Worm (Caenorhabditis elegans) whole organism, L4 larva: Measurements from ENCODE around the gene mtm-6.

Experiments used
- F10B5.3 ChIP-seq: sonication (generic microtip); optimal IDR thresholded peaks from 2 replicates; lab custom pipeline; 2016; ENCODE audit warnings: mild to moderate bottlenecking, missing genetic modification characterization, missing compliant biosample characterization
- F26F4.8 ChIP-seq: fragments of 200-800 bp; sonication (Bioruptor generic); conservative IDR thresholded peaks from 2 replicates; pipeline ENCODE4 v1.3.6; 2022; ENCODE audit warnings: missing genetic modification characterization, missing compliant biosample characterization
- F37D6.2 ChIP-seq: sonication (generic microtip); optimal IDR thresholded peaks from 2 replicates; lab custom pipeline; 2016; ENCODE audit warnings: mild to moderate bottlenecking, missing genetic modification characterization, missing compliant biosample characterization
- F49E8.2 ChIP-seq: sonication (generic microtip); optimal IDR thresholded peaks from 2 replicates; lab custom pipeline; 2016; ENCODE audit warnings: missing compliant biosample characterization, mild to moderate bottlenecking, missing genetic modification characterization, borderline replicate concordance
- Y105C5A.15 ChIP-seq: fragments of 200-800 bp; sonication (Bioruptor generic); IDR thresholded peaks from 2 replicates; pipeline ENCODE4 v1.3.6; 2022; ENCODE audit warnings: missing genetic modification characterization, missing compliant biosample characterization
- Y48G9A.11 ChIP-seq: fragments of 200-800 bp; sonication (Bioruptor generic); IDR thresholded peaks from 2 replicates; pipeline ENCODE4 v1.3.6; 2022; ENCODE audit warnings: missing genetic modification reagents, missing genetic modification characterization, missing compliant biosample characterization
- ZK546.5 ChIP-seq, 2 experiments: sonication (generic microtip); optimal IDR thresholded peaks; 2 replicates each; lab custom pipeline; 2017; ENCODE audit warnings: missing biosample characterization in 2 of 2, missing genetic modification characterization in 2 of 2
- aha-1 ChIP-seq: fragments of 150-350 bp; peaks from one replicate; lab custom pipeline; 2014; ENCODE audit warnings: missing biosample characterization, missing genetic modification characterization
- ama-1 ChIP-seq: fragments of 150-350 bp; optimal IDR thresholded peaks from 2 replicates; lab custom pipeline; 2014; ENCODE audit warnings: inconsistent platforms, mixed read lengths
- arid-1 ChIP-seq: fragments of 200-800 bp; sonication (Bioruptor generic); conservative IDR thresholded peaks from 2 replicates; pipeline ENCODE4 v1.3.6; 2022; ENCODE audit warnings: missing genetic modification reagents, missing genetic modification characterization, missing compliant biosample characterization
- ceh-20 ChIP-seq: fragments of 200-800 bp; sonication (Bioruptor generic); IDR thresholded peaks from 2 replicates; pipeline ENCODE4 v1.3.6; 2022; ENCODE audit warnings: missing genetic modification reagents, missing genetic modification characterization, missing compliant biosample characterization
- ceh-28 ChIP-seq: fragments of 150-350 bp; optimal IDR thresholded peaks from 2 replicates; lab custom pipeline; 2014; ENCODE audit warnings: missing biosample characterization, missing genetic modification reagents, missing genetic modification characterization
- ces-1 ChIP-seq: fragments of 150-350 bp; sonication (generic microtip); optimal IDR thresholded peaks from 4 replicates; lab custom pipeline; 2014; ENCODE audit warnings: missing biosample characterization, missing genetic modification reagents, missing genetic modification characterization
- cey-2 ChIP-seq: sonication (generic microtip); optimal IDR thresholded peaks from 3 replicates; lab custom pipeline; 2017; ENCODE audit warnings: missing genetic modification characterization, mild to moderate bottlenecking, missing compliant biosample characterization, antibody characterized with exemption, borderline replicate concordance; ENCODE audit not compliant: insufficient read depth
- ctbp-1 ChIP-seq: fragments of 200-800 bp; sonication (Bioruptor generic); IDR thresholded peaks from 2 replicates; pipeline ENCODE4 v1.3.6; 2022; ENCODE audit warnings: missing genetic modification reagents, missing genetic modification characterization, missing compliant biosample characterization
- dmd-6 ChIP-seq: fragments of 200-800 bp; sonication (Bioruptor generic); IDR thresholded peaks from 2 replicates; pipeline ENCODE4 v1.3.6; 2022; ENCODE audit warnings: missing genetic modification reagents, missing genetic modification characterization, missing compliant biosample characterization
- dmd-9 ChIP-seq: fragments of 200-800 bp; sonication (Bioruptor generic); IDR thresholded peaks from 2 replicates; pipeline ENCODE4 v1.3.6; 2022; ENCODE audit warnings: missing genetic modification reagents, missing genetic modification characterization, missing compliant biosample characterization
- dpl-1 ChIP-seq: fragments of 150-350 bp; optimal IDR thresholded peaks from 2 replicates; lab custom pipeline; 2014; ENCODE audit warnings: missing biosample characterization, missing genetic modification reagents, missing genetic modification characterization
- dve-1 ChIP-seq: sonication (generic microtip); optimal IDR thresholded peaks from 2 replicates; lab custom pipeline; 2017; ENCODE audit warnings: antibody characterized with exemption, mild to moderate bottlenecking, missing genetic modification characterization, missing compliant biosample characterization; ENCODE audit not compliant: insufficient read depth
- egl-43 ChIP-seq: fragments of 200-800 bp; sonication (Bioruptor generic); IDR thresholded peaks from 2 replicates; pipeline ENCODE4 v1.3.6; 2022; ENCODE audit warnings: missing genetic modification reagents, missing genetic modification characterization, missing compliant biosample characterization
- gei-8 ChIP-seq: fragments of 200-800 bp; sonication (Bioruptor generic); optimal IDR thresholded peaks from 2 replicates; lab custom pipeline; 2018; ENCODE audit warnings: mild to moderate bottlenecking, missing genetic modification characterization, missing compliant biosample characterization
- hif-1 ChIP-seq, 2 experiments: sonication (generic microtip); optimal IDR thresholded peaks; 2 replicates each; lab custom pipeline; 2016 to 2017; ENCODE audit warnings: missing compliant biosample characterization in 2 of 2, missing genetic modification characterization in 2 of 2, missing genetic modification reagents in 2 of 2, missing genotype in 2 of 2, mild to moderate bottlenecking in 1 of 2
- hlh-30 ChIP-seq: sonication (generic microtip); optimal IDR thresholded peaks from 2 replicates; lab custom pipeline; 2017; ENCODE audit warnings: antibody characterized with exemption, mild to moderate bottlenecking, missing genetic modification characterization, missing compliant biosample characterization; ENCODE audit not compliant: insufficient read depth
- hmg-1.1 ChIP-seq: fragments of 200-800 bp; sonication (Bioruptor generic); IDR thresholded peaks from 2 replicates; pipeline ENCODE4 v1.3.6; 2022; ENCODE audit warnings: missing genetic modification reagents, missing genetic modification characterization, missing compliant biosample characterization
- lin-15B ChIP-seq: fragments of 150-350 bp; sonication (generic microtip); optimal IDR thresholded peaks from 3 replicates; lab custom pipeline; 2014; ENCODE audit warnings: missing biosample characterization, missing genetic modification characterization
- lsy-2 ChIP-seq, 2 experiments: fragments of 150-350 bp in 1 of 2; sonication (generic microtip) in 1 of 2; optimal IDR thresholded peaks; 2 replicates each; lab custom pipeline; 2014 to 2017; ENCODE audit warnings: missing biosample characterization in 2 of 2, missing genetic modification characterization in 2 of 2
- madf-5 ChIP-seq, 2 experiments: fragments of 200-800 bp; sonication (Bioruptor generic); IDR thresholded peaks; 2 replicates each; pipeline ENCODE4 v1.3.6; 2022; ENCODE audit warnings: missing compliant biosample characterization in 2 of 2, missing genetic modification characterization in 2 of 2
- mdt-29 ChIP-seq: fragments of 200-800 bp; sonication (Bioruptor generic); IDR thresholded peaks from 2 replicates; pipeline ENCODE4 v1.3.6; 2022; ENCODE audit warnings: missing genetic modification reagents, missing genetic modification characterization, missing compliant biosample characterization
- mep-1 ChIP-seq: fragments of 150-350 bp; sonication (generic microtip); optimal IDR thresholded peaks from 3 replicates; lab custom pipeline; 2014; ENCODE audit warnings: missing biosample characterization, missing genetic modification characterization
- mes-2 ChIP-seq: sonication (generic microtip); optimal IDR thresholded peaks from 2 replicates; lab custom pipeline; 2016; ENCODE audit warnings: missing genotype, mild to moderate bottlenecking, missing genetic modification characterization, missing compliant biosample characterization; ENCODE audit not compliant: poor library complexity, severe bottlenecking
- nhr-10 ChIP-seq: fragments of 150-350 bp; optimal IDR thresholded peaks from 2 replicates; lab custom pipeline; 2014; ENCODE audit warnings: missing biosample characterization, missing genetic modification characterization
- nhr-11 ChIP-seq: fragments of 150-350 bp; optimal IDR thresholded peaks from 2 replicates; lab custom pipeline; 2014; ENCODE audit warnings: missing biosample characterization, missing genetic modification characterization
- nhr-28 ChIP-seq: fragments of 150-350 bp; optimal IDR thresholded peaks from 2 replicates; lab custom pipeline; 2014; ENCODE audit warnings: missing biosample characterization, missing genetic modification characterization
- nhr-42 ChIP-seq: fragments of 200-800 bp; sonication (Bioruptor generic); IDR thresholded peaks from 2 replicates; pipeline ENCODE4 v1.3.6; 2022; ENCODE audit warnings: missing genetic modification characterization, missing compliant biosample characterization
- nhr-77 ChIP-seq: fragments of 150-350 bp; optimal IDR thresholded peaks from 2 replicates; lab custom pipeline; 2014; ENCODE audit warnings: missing biosample characterization, missing genetic modification characterization
- pha-4 ChIP-seq, 2 experiments: fragments of 150-350 bp in 1 of 2; fragments of 200-800 bp in 1 of 2; sonication (Bioruptor generic) in 1 of 2; IDR thresholded peaks in 1 of 2; optimal IDR thresholded peaks in 1 of 2; 2 replicates each; pipeline versions ENCODE4 v1.3.6 to Lab custom; 2014 to 2022; ENCODE audit warnings: missing genetic modification characterization in 2 of 2, missing genetic modification reagents in 2 of 2, missing biosample characterization in 1 of 2, missing compliant biosample characterization in 1 of 2
- php-3 ChIP-seq: fragments of 200-800 bp; sonication (Bioruptor generic); IDR thresholded peaks from 2 replicates; pipeline ENCODE4 v1.3.6; 2022; ENCODE audit warnings: missing genetic modification reagents, missing genetic modification characterization, missing compliant biosample characterization
- set-16 ChIP-seq: fragments of 200-800 bp; sonication (Bioruptor generic); IDR thresholded peaks from 2 replicates; pipeline ENCODE4 v1.3.6; 2022; ENCODE audit warnings: missing genetic modification reagents, missing genetic modification characterization, missing compliant biosample characterization
- snpc-4 ChIP-seq: fragments of 150-350 bp; optimal IDR thresholded peaks from 2 replicates; lab custom pipeline; 2014; ENCODE audit warnings: missing biosample characterization, missing genetic modification characterization
- tag-97 ChIP-seq: fragments of 200-800 bp; sonication (Bioruptor generic); IDR thresholded peaks from 2 replicates; pipeline ENCODE4 v1.3.6; 2022; ENCODE audit warnings: missing genetic modification characterization, missing compliant biosample characterization
- unc-62 ChIP-seq, 3 experiments: fragments of 150-350 bp in 1 of 3; sonication (generic microtip); optimal IDR thresholded peaks in 2 of 3; peaks in 1 of 3; 1 replicate in 1 of 3; 2 replicates in 2 of 3; lab custom pipeline; 2014 to 2017; ENCODE audit warnings: missing biosample characterization in 3 of 3, missing genetic modification characterization in 3 of 3, missing genetic modification reagents in 3 of 3, missing genotype in 1 of 3
- zip-2 ChIP-seq: fragments of 150-350 bp; optimal IDR thresholded peaks from 2 replicates; lab custom pipeline; 2014; ENCODE audit warnings: missing biosample characterization, missing genetic modification characterization
- ztf-11 ChIP-seq: fragments of 150-350 bp; optimal IDR thresholded peaks from 2 replicates; lab custom pipeline; 2014; ENCODE audit warnings: missing biosample characterization, missing genetic modification characterization

mtm-6 gene

ce11 chrIII:13377249-13377648, 30.4 kb downstream of the mtm-6 start (continued):
- 0 out of 2 replicates have a peak, but pooled peaks have one; percentile 25 for TF ChIP-seq ctbp-1 (GFP tag; lab: Robert Waterston, UW)
- no peak for TF ChIP-seq ceh-28
- TF ChIP-seq egl-43 (GFP tag; lab: Robert Waterston, UW): 0 out of 2 replicates have a peak, but pooled peaks have one; percentile 63
- peak; percentile 50 for TF ChIP-seq mes-2 (tag; lab: Kevin White, UChicago)
- peak; percentile 70 for TF ChIP-seq dmd-6
- peak; percentile 54 for TF ChIP-seq set-16 (GFP tag; lab: Robert Waterston, UW)
- TF ChIP-seq lsy-2 (tag; optimal IDR thresholded peaks at IDR 0.05; lab: Kevin White, UChicago): peak in 1 of 2 experiments; percentile 55
- TF ChIP-seq ztf-11 (tag; lab: Kevin White, UChicago): no peak
- TF ChIP-seq dve-1: peak; percentile 55
- TF ChIP-seq mdt-29 (GFP tag; lab: Robert Waterston, UW): no peak
- no peak for TF ChIP-seq F26F4.8
- TF ChIP-seq pha-4 (GFP tag; IDR thresholded peaks at IDR 0.05; lab: Robert Waterston, UW): peak; percentile 36; the same call in 1 of the 2 replicates
- no peak for TF ChIP-seq pha-4 (tag; optimal IDR thresholded peaks at IDR 0.05; lab: Kevin White, UChicago)
- TF ChIP-seq nhr-10 (tag; lab: Kevin White, UChicago): no peak
- TF ChIP-seq nhr-28 (tag; lab: Kevin White, UChicago): peak; percentile 55
- no peak for TF ChIP-seq gei-8 (GFP tag; lab: Kevin White, UChicago)
- TF ChIP-seq lin-15B (tag; lab: Kevin White, UChicago): no peak
- no peak for TF ChIP-seq arid-1 (GFP tag; lab: Robert Waterston, UW)
- TF ChIP-seq hmg-1.1: peak; percentile 70
- no peak for TF ChIP-seq unc-62 (GFP tag; optimal IDR thresholded peaks at IDR 0.05 in 1 of 2; lab: Kevin White, UChicago)
- no peak for TF ChIP-seq unc-62 (tag; optimal IDR thresholded peaks at IDR 0.05; lab: Kevin White, UChicago)
- no peak for TF ChIP-seq snpc-4 (tag; lab: Kevin White, UChicago)
- peak; percentile 75 for TF ChIP-seq hlh-30 (tag; lab: Kevin White, UChicago)
- peak in 1 of 2 experiments; percentile 55 for TF ChIP-seq hif-1 (tag; optimal IDR thresholded peaks at IDR 0.05; lab: Kevin White, UChicago)
- peak; percentile 51 for TF ChIP-seq nhr-77 (tag; lab: Kevin White, UChicago)
- TF ChIP-seq php-3 (GFP tag; lab: Robert Waterston, UW): 0 out of 2 replicates have a peak, but pooled peaks have one; percentile 48
- TF ChIP-seq, all 104 proteins: peak for 24

ce11 chrIII:13378242-13378641, 31.4 kb downstream of the mtm-6 start, which contains the start of gene T03F6.10:
Gene T03F6.10 (minus strand): TSS chrIII:13378342.
- TF ChIP-seq F26F4.8 (no peak), cey-2 (tag; lab: Kevin White, UChicago) (no peak), aha-1 (peak; percentile 44), unc-62 (GFP tag; optimal IDR thresholded peaks at IDR 0.05 in 1 of 2; lab: Kevin White, UChicago) (no peak), unc-62 (tag; optimal IDR thresholded peaks at IDR 0.05; lab: Kevin White, UChicago) (no peak), ZK546.5 (tag; optimal IDR thresholded peaks at IDR 0.05; lab: Kevin White, UChicago) (no peak), nhr-11 (no peak)

- TF ChIP-seq F10B5.3 (tag; lab: Kevin White, UChicago) (no peak), tag-97 (GFP tag; lab: Robert Waterston, UW) (no peak), Y48G9A.11 (GFP tag; lab: Robert Waterston, UW) (no peak), madf-5 (GFP tag; IDR thresholded peaks at IDR 0.05; lab: Robert Waterston, UW) (no peak), F37D6.2 (tag; lab: Kevin White, UChicago) (no peak), dmd-9 (GFP tag; lab: Robert Waterston, UW) (no peak), nhr-42 (GFP tag; lab: Robert Waterston, UW) (no peak), ama-1 (no peak), zip-2 (tag; lab: Kevin White, UChicago) (no peak), dpl-1 (GFP tag; lab: Kevin White, UChicago) (no peak), Y105C5A.15 (GFP tag; lab: Robert Waterston, UW) (no peak), ces-1 (no peak), ceh-20 (GFP tag; lab: Robert Waterston, UW) (no peak), nhr-28 (tag; lab: Kevin White, UChicago) (no peak), F49E8.2 (tag; lab: Kevin White, UChicago) (no peak), mep-1 (tag; lab: Kevin White, UChicago) (no peak), ztf-11 (tag; lab: Kevin White, UChicago) (no peak)
Measured at ce11 chrIII:13380196-13380595, 33.3 kb downstream of the mtm-6 start, which contains the start of gene T03F6.6. Gene T03F6.6 (minus strand): TSS chrIII:13380296.
